Fruit fly (Drosophila melanogaster) whole organism, embryonic: ENCODE data around the gene dysf.

Experiments
- Ada2b ChIP-seq: fragments of 200-800 bp; sonication (Bioruptor generic); IDR thresholded peaks from 2 replicates; pipeline ENCODE4 v1.3.6; 2022; ENCODE audit warnings: missing biosample characterization, missing genetic modification characterization
- CG1024 ChIP-seq: fragments of 200-800 bp; sonication (Bioruptor generic); IDR thresholded peaks from 2 replicates; pipeline ENCODE4 v1.3.6; 2022; ENCODE audit warnings: missing biosample characterization, missing genetic modification characterization
- CG10321 ChIP-seq: fragments of 200-800 bp; sonication (Bioruptor generic); IDR thresholded peaks from 2 replicates; pipeline ENCODE4 v1.3.6; 2022; ENCODE audit warnings: missing biosample characterization, missing genetic modification characterization
- CG11456 ChIP-seq: fragments of 200-800 bp; sonication (Bioruptor generic); IDR thresholded peaks from 3 replicates; pipeline ENCODE4 v1.3.6; 2022; ENCODE audit warnings: missing biosample characterization, missing genetic modification characterization
- CG11723 ChIP-seq: fragments of 200-800 bp; sonication (Bioruptor generic); optimal IDR thresholded peaks from 2 replicates; lab custom pipeline; 2017; ENCODE audit warnings: missing biosample characterization, mild to moderate bottlenecking, missing genetic modification characterization
- CG12155 ChIP-seq: fragments of 200-800 bp; sonication (Bioruptor generic); optimal IDR thresholded peaks from 3 replicates; lab custom pipeline; 2016; ENCODE audit warnings: missing biosample characterization, missing genetic modification characterization
- CG12299 ChIP-seq: fragments of 200-800 bp; sonication (Bioruptor generic); optimal IDR thresholded peaks from 2 replicates; lab custom pipeline; 2018; ENCODE audit warnings: missing biosample characterization, mild to moderate bottlenecking, missing genetic modification characterization
- CG15601 ChIP-seq: fragments of 200-800 bp; sonication (Bioruptor generic); optimal IDR thresholded peaks from 3 replicates; lab custom pipeline; 2019; ENCODE audit warnings: missing biosample characterization, mild to moderate bottlenecking, missing genetic modification characterization, moderate library complexity
- CG17912 ChIP-seq: fragments of 200-800 bp; sonication (Bioruptor generic); optimal IDR thresholded peaks from 2 replicates; lab custom pipeline; 2018; ENCODE audit warnings: missing biosample characterization, mild to moderate bottlenecking, missing genetic modification characterization
- CG1832 ChIP-seq: fragments of 200-800 bp; sonication (Bioruptor generic); optimal IDR thresholded peaks from 2 replicates; lab custom pipeline; 2017; ENCODE audit warnings: missing biosample characterization, mild to moderate bottlenecking, missing genetic modification characterization, inconsistent platforms
- CG18619 ChIP-seq: fragments of 200-800 bp; sonication (Bioruptor generic); optimal IDR thresholded peaks from 3 replicates; lab custom pipeline; 2017; ENCODE audit warnings: missing biosample characterization, mild to moderate bottlenecking, missing genetic modification characterization
- CG42726 ChIP-seq: fragments of 200-800 bp; sonication (Bioruptor generic); IDR thresholded peaks from 2 replicates; pipeline ENCODE4 v1.3.6; 2022; ENCODE audit warnings: missing biosample characterization, missing genetic modification characterization; ENCODE audit not compliant: partially characterized antibody
- CG4360 ChIP-seq: fragments of 200-800 bp; sonication (Bioruptor generic); IDR thresholded peaks from 2 replicates; pipeline ENCODE4 v1.3.6; 2022; ENCODE audit warnings: missing biosample characterization, missing genetic modification characterization
- CG6272 ChIP-seq: fragments of 200-800 bp; sonication (Bioruptor generic); IDR thresholded peaks from 2 replicates; pipeline ENCODE4 v1.3.6; 2022; ENCODE audit warnings: missing biosample characterization, missing genetic modification characterization
- CTCF ChIP-seq: fragments of 200-800 bp; sonication (Bioruptor generic); optimal IDR thresholded peaks from 2 replicates; lab custom pipeline; 2017; ENCODE audit warnings: missing biosample characterization, mild to moderate bottlenecking, missing genetic modification characterization, moderate library complexity
- D ChIP-seq, 2 experiments: fragments of 200-800 bp in 1 of 2; fragments of >200 bp in 1 of 2; sonication (Bioruptor generic) in 1 of 2; optimal IDR thresholded peaks; 2 replicates in 1 of 2; 3 replicates in 1 of 2; lab custom pipeline; 2017; ENCODE audit warnings: mild to moderate bottlenecking in 1 of 2, missing biosample characterization in 1 of 2, missing genetic modification characterization in 1 of 2, missing genetic modification reagents in 1 of 2
- Doc3 ChIP-seq: fragments of 200-800 bp; sonication (Bioruptor generic); IDR thresholded peaks from 3 replicates; pipeline ENCODE4 v1.3.6; 2022; ENCODE audit warnings: missing biosample characterization, missing genetic modification characterization; ENCODE audit not compliant: partially characterized antibody
- Elba2 ChIP-seq: fragments of 200-800 bp; sonication (Bioruptor generic); optimal IDR thresholded peaks from 3 replicates; lab custom pipeline; 2016; ENCODE audit warnings: missing biosample characterization, missing genetic modification characterization
- HLHmδ ChIP-seq: fragments of 200-800 bp; sonication (Bioruptor generic); optimal IDR thresholded peaks from 2 replicates; lab custom pipeline; 2018; ENCODE audit warnings: missing biosample characterization, mild to moderate bottlenecking, missing genetic modification characterization, moderate library complexity
- Hsf ChIP-seq: fragments of 200-800 bp; sonication (Bioruptor generic); optimal IDR thresholded peaks from 3 replicates; lab custom pipeline; 2016; ENCODE audit warnings: missing biosample characterization, missing genetic modification characterization
- Lim3 ChIP-seq: fragments of 200-800 bp; sonication (Bioruptor generic); IDR thresholded peaks from 2 replicates; pipeline ENCODE4 v1.3.6; 2022; ENCODE audit warnings: missing biosample characterization, missing genetic modification characterization
- Ravus ChIP-seq: fragments of 200-800 bp; sonication (Bioruptor generic); IDR thresholded peaks from 2 replicates; pipeline ENCODE4 v1.3.6; 2022; ENCODE audit warnings: missing biosample characterization, missing genetic modification characterization
- Rfx ChIP-seq: fragments of 200-800 bp; sonication (Bioruptor generic); IDR thresholded peaks from 2 replicates; pipeline ENCODE4 v1.3.6; 2022; ENCODE audit warnings: missing biosample characterization, missing genetic modification characterization
- Sry-β ChIP-seq: fragments of 200-800 bp; sonication (Bioruptor generic); optimal IDR thresholded peaks from 2 replicates; lab custom pipeline; 2018; ENCODE audit warnings: missing biosample characterization, mild to moderate bottlenecking, missing genetic modification characterization, moderate library complexity
- Stat92E ChIP-seq, 3 experiments: fragments of >200 bp in 2 of 3; fragments of 200-800 bp in 1 of 3; sonication (Bioruptor generic) in 1 of 3; optimal IDR thresholded peaks; 2 replicates each; lab custom pipeline; 2017 to 2019; ENCODE audit warnings: missing biosample characterization in 3 of 3, missing genetic modification characterization in 3 of 3, mild to moderate bottlenecking in 1 of 3, moderate library complexity in 1 of 3
- ara ChIP-seq: fragments of 200-800 bp; sonication (Bioruptor generic); IDR thresholded peaks from 2 replicates; pipeline ENCODE4 v1.3.6; 2022; ENCODE audit warnings: missing biosample characterization, missing genetic modification characterization
- ash1 ChIP-seq: fragments of 200-800 bp; sonication (Bioruptor generic); optimal IDR thresholded peaks from 2 replicates; lab custom pipeline; 2018; ENCODE audit warnings: missing biosample characterization, mild to moderate bottlenecking, missing genetic modification characterization
- fru ChIP-seq: fragments of >200 bp; optimal IDR thresholded peaks from 2 replicates; lab custom pipeline; 2017
- gsb-n ChIP-seq: fragments of 200-800 bp; sonication (Bioruptor generic); optimal IDR thresholded peaks from 3 replicates; lab custom pipeline; 2018; ENCODE audit warnings: missing biosample characterization, mild to moderate bottlenecking, missing genetic modification characterization
- insv ChIP-seq, 2 experiments: fragments of 200-800 bp; sonication (Bioruptor generic); optimal IDR thresholded peaks; 3 replicates each; lab custom pipeline; 2016 to 2018; ENCODE audit warnings: missing biosample characterization in 2 of 2, missing genetic modification characterization in 2 of 2
- kni ChIP-seq: fragments of 200-800 bp; sonication (Bioruptor generic); optimal IDR thresholded peaks from 3 replicates; lab custom pipeline; 2017; ENCODE audit warnings: mild to moderate bottlenecking, missing biosample characterization, missing genetic modification reagents, missing genetic modification characterization
- nau ChIP-seq: fragments of 200-800 bp; sonication (Bioruptor generic); optimal IDR thresholded peaks from 3 replicates; lab custom pipeline; 2017; ENCODE audit warnings: missing biosample characterization, mild to moderate bottlenecking, missing genetic modification characterization, missing genetic modification reagents
- p53 ChIP-seq: fragments of 200-800 bp; sonication (Bioruptor generic); optimal IDR thresholded peaks from 2 replicates; lab custom pipeline; 2016; ENCODE audit warnings: missing biosample characterization, missing genetic modification characterization
- pho ChIP-seq: fragments of 200-800 bp; sonication (Bioruptor generic); optimal IDR thresholded peaks from 2 replicates; lab custom pipeline; 2016; ENCODE audit warnings: missing biosample characterization, missing genetic modification characterization
- seq ChIP-seq: fragments of 200-800 bp; sonication (Bioruptor generic); IDR thresholded peaks from 2 replicates; pipeline ENCODE4 v1.3.6; 2022; ENCODE audit warnings: missing biosample characterization, missing genetic modification characterization
- tap ChIP-seq: fragments of 200-800 bp; optimal IDR thresholded peaks from 3 replicates; lab custom pipeline; 2019; ENCODE audit warnings: missing biosample characterization, mild to moderate bottlenecking, missing genetic modification characterization, moderate library complexity
- zfh1 ChIP-seq: fragments of 200-800 bp; sonication (Bioruptor generic); IDR thresholded peaks from 3 replicates; pipeline ENCODE4 v1.3.6; 2022; ENCODE audit warnings: missing biosample characterization, missing genetic modification characterization

The dysf gene

dm6 chr3R:26039793-26040335 is 58.6 kb downstream of the dysf start (continued):
- TF ChIP-seq kni (GFP tag; lab: Kevin White, UChicago) (peak; percentile 84), Doc3 (no peak), CG6272 (GFP tag; lab: Robert Waterston, UW) (no peak), CG11456 (GFP tag; lab: Robert Waterston, UW) (no peak), CG15601 (tag; lab: Kevin White, UChicago) (no peak), CG1832 (GFP tag; lab: Kevin White, UChicago) (peak; percentile 87), tap (tag; lab: Kevin White, UChicago) (no peak), CG10321 (GFP tag; lab: Robert Waterston, UW) (no peak), zfh1 (no peak), Lim3 (GFP tag; lab: Robert Waterston, UW) (no peak), CG17912 (GFP tag; lab: Kevin White, UChicago) (no peak), p53 (GFP tag; lab: Kevin White, UChicago) (no peak), CG18619 (no peak), seq (peak; percentile 60; the same call in 1 of the 2 replicates), CG4360 (GFP tag; lab: Robert Waterston, UW) (peak; percentile 96), HLHmδ (GFP tag; lab: Kevin White, UChicago) (peak; percentile 74), CG42726 (GFP tag; lab: Robert Waterston, UW) (no peak), pho (GFP tag; lab: Kevin White, UChicago) (no peak), nau (GFP tag; lab: Kevin White, UChicago) (no peak), D (optimal IDR thresholded peaks at IDR 0.05; lab: Kevin White, UChicago) (peak; percentile 48), D (GFP tag; optimal IDR thresholded peaks at IDR 0.05; lab: Kevin White, UChicago) (peak; percentile 4), ara (GFP tag; lab: Robert Waterston, UW) (no peak), Ada2b (GFP tag; lab: Robert Waterston, UW) (no peak)

DNA sequence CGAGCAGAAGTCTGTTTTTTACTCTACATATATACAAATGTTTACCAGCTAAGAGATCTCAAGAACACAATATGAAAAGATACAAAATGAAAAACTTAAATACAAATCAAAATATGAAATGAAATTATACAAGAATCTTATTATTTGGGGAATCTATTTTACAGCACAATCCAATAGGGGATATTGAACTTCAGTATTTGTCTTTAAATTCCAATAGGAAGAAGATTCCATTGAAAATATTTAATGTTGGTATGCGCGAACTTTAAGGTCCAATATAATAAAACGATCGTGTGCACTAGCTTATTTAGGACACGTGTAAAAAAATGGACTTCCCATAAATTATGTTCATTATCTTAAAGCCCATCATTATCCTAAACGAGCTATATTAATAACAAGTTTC is 60.6 kb downstream of the dysf start:
- TF ChIP-seq Ravus (GFP tag; lab: Robert Waterston, UW) (no peak), Rfx (GFP tag; lab: Robert Waterston, UW) (no peak), insv (GFP tag; optimal IDR thresholded peaks at IDR 0.05; lab: Kevin White, UChicago) (peak in 1 of 2 experiments; percentile 51), CTCF (no peak), CG1024 (no peak), CG12155 (GFP tag; lab: Kevin White, UChicago) (no peak), fru (no peak), gsb-n (tag; lab: Kevin White, UChicago) (no peak), ash1 (GFP tag; lab: Kevin White, UChicago) (no peak), Stat92E (GFP tag; optimal IDR thresholded peaks at IDR 0.05; lab: Kevin White, UChicago) (no peak), CG12299 (no peak), Elba2 (GFP tag; lab: Kevin White, UChicago) (peak; percentile 75), Sry-β (GFP tag; lab: Kevin White, UChicago) (no peak), Hsf (GFP tag; lab: Kevin White, UChicago) (no peak), CG11723 (GFP tag; lab: Kevin White, UChicago) (no peak)
